Fruit fly (Drosophila melanogaster): ENCODE measurements around the gene CG42713.

The CG42713 gene

dm6 chr2L:8897954-8898713, 6.9 kb downstream of the CG42713 start (continued):
- no peak for TF ChIP-seq CG13287 (GFP tag; IDR thresholded peaks at IDR 0.05; ENCODE audit: partially characterized antibody)
- no peak for TF ChIP-seq CG15601 (tag; optimal IDR thresholded peaks at IDR 0.05)
- no peak for TF ChIP-seq CG2202 (tag; optimal IDR thresholded peaks at IDR 0.05)
- TF ChIP-seq lov (optimal IDR thresholded peaks at IDR 0.05) = no peak
- no peak for TF ChIP-seq lov (GFP tag; IDR thresholded peaks at IDR 0.05)
- peak; percentile 27 for TF ChIP-seq Abd-B (GFP tag; optimal IDR thresholded peaks at IDR 0.05)
- TF ChIP-seq CG5180 (GFP tag; optimal IDR thresholded peaks at IDR 0.05) = peak; percentile 15
- no peak for TF ChIP-seq Ets65A (GFP tag)
- no peak for TF ChIP-seq da (GFP tag; optimal IDR thresholded peaks at IDR 0.05)
- TF ChIP-seq sima (GFP tag; optimal IDR thresholded peaks at IDR 0.05) = no peak
- TF ChIP-seq disco-r (GFP tag; optimal IDR thresholded peaks at IDR 0.05) = no peak
- TF ChIP-seq kni (GFP tag; optimal IDR thresholded peaks at IDR 0.05) = no peak
- TF ChIP-seq ap (GFP tag; IDR thresholded peaks at IDR 0.05) = no peak
- TF ChIP-seq Sox102F (GFP tag; optimal IDR thresholded peaks at IDR 0.05) = peak; percentile 52
- no peak for TF ChIP-seq ATbp (GFP tag; optimal IDR thresholded peaks at IDR 0.05)
- TF ChIP-seq CG7987 (GFP tag; optimal IDR thresholded peaks at IDR 0.05) = no peak
- peak; percentile 27; the same call in 1 of the 2 replicates for TF ChIP-seq CG32532 (GFP tag; IDR thresholded peaks at IDR 0.05)
- TF ChIP-seq klu (GFP tag; IDR thresholded peaks at IDR 0.05) = no peak
- TF ChIP-seq CG7839 (tag; optimal IDR thresholded peaks at IDR 0.05) = peak; percentile 70
- TF ChIP-seq her (GFP tag; optimal IDR thresholded peaks at IDR 0.05) = no peak
- TF ChIP-seq Gug (GFP tag; IDR thresholded peaks at IDR 0.05) = no peak
- no peak for TF ChIP-seq crol (GFP tag; IDR thresholded peaks at IDR 0.05)
- no peak for TF ChIP-seq CG2129 (GFP tag; IDR thresholded peaks at IDR 0.05; ENCODE audit: partially characterized antibody)
- no peak for TF ChIP-seq MBD-R2 (GFP tag; IDR thresholded peaks at IDR 0.05)
- TF ChIP-seq corto (GFP tag; optimal IDR thresholded peaks at IDR 0.05) = peak; percentile 35
- no peak for TF ChIP-seq ase (GFP tag; IDR thresholded peaks at IDR 0.05)
- TF ChIP-seq Lpt (GFP tag; optimal IDR thresholded peaks at IDR 0.05) = no peak
- TF ChIP-seq CG10274 (GFP tag; optimal IDR thresholded peaks at IDR 0.05) = no peak
- TF ChIP-seq BtbVII (GFP tag; optimal IDR thresholded peaks at IDR 0.05) = peak; percentile 43
- no peak for TF ChIP-seq CG8944 (GFP tag; optimal IDR thresholded peaks at IDR 0.05)
- TF ChIP-seq lbe (GFP tag; optimal IDR thresholded peaks at IDR 0.05) = peak; percentile 54
- no peak for TF ChIP-seq org-1 (GFP tag; optimal IDR thresholded peaks at IDR 0.05)
- TF ChIP-seq tin (GFP tag; optimal IDR thresholded peaks at IDR 0.05) = no peak
- no peak for TF ChIP-seq CG6272 (GFP tag; IDR thresholded peaks at IDR 0.05)
- no peak for TF ChIP-seq CG7372 (GFP tag; IDR thresholded peaks at IDR 0.05)
- TF ChIP-seq Atf6 (GFP tag; IDR thresholded peaks at IDR 0.05) = no peak; the same call in 1 of the 2 replicates
- TF ChIP-seq CG5953 (GFP tag; IDR thresholded peaks at IDR 0.05) = 0 out of 2 replicates have a peak, but pooled peaks have one; percentile 22
- no peak for TF ChIP-seq slp2 (GFP tag; optimal IDR thresholded peaks at IDR 0.05)
- no peak for TF ChIP-seq CG3065 (GFP tag; optimal IDR thresholded peaks at IDR 0.05)
- no peak for TF ChIP-seq MTF-1 (GFP tag; optimal IDR thresholded peaks at IDR 0.05; ENCODE audit: borderline replicate concordance)
- no peak for TF ChIP-seq ham (GFP tag; IDR thresholded peaks at IDR 0.05)
- TF ChIP-seq sna (GFP tag; IDR thresholded peaks at IDR 0.05; ENCODE audit: partially characterized antibody) = no peak
- peak; percentile 10 for TF ChIP-seq Hsf (GFP tag; optimal IDR thresholded peaks at IDR 0.05)
- no peak for TF ChIP-seq CG32767 (GFP tag; IDR thresholded peaks at IDR 0.05)
- peak; percentile 68 for TF ChIP-seq CG2712 (tag; optimal IDR thresholded peaks at IDR 0.05)
- TF ChIP-seq CG10543 (GFP tag; optimal IDR thresholded peaks at IDR 0.05) = no peak
- TF ChIP-seq CG13296 (GFP tag; optimal IDR thresholded peaks at IDR 0.05) = peak; percentile 53
- no peak for TF ChIP-seq en (GFP tag; optimal IDR thresholded peaks at IDR 0.05)
- TF ChIP-seq D (optimal IDR thresholded peaks at IDR 0.05) = no peak
- no peak for TF ChIP-seq D (GFP tag; optimal IDR thresholded peaks at IDR 0.05)
- TF ChIP-seq run (tag; optimal IDR thresholded peaks at IDR 0.05) = peak; percentile 43

All from whole organism, embryonic.